Worm (Caenorhabditis elegans) whole organism, L2 larva: Measurements from ENCODE around the gene tag-196.
A peak's percentile ranks its signal among the peaks of the same experiment; 100 is the strongest.

Experiments used
- C34F6.9 ChIP-seq: fragments of 150-350 bp; optimal IDR thresholded peaks from 2 replicates; lab custom pipeline; 2014; ENCODE audit warnings: missing biosample characterization, missing genetic modification characterization
- Y55F3AM.14 ChIP-seq: fragments of 200-800 bp; sonication (Bioruptor generic); optimal IDR thresholded peaks from 2 replicates; lab custom pipeline; 2018; ENCODE audit warnings: mild to moderate bottlenecking, missing genetic modification characterization, missing compliant biosample characterization
- ZK546.5 ChIP-seq: sonication (generic microtip); optimal IDR thresholded peaks from 2 replicates; lab custom pipeline; 2017; ENCODE audit warnings: missing biosample characterization, missing genetic modification characterization
- aly-2 ChIP-seq: fragments of 150-350 bp; optimal IDR thresholded peaks from 2 replicates; lab custom pipeline; 2014; ENCODE audit warnings: missing biosample characterization, missing genetic modification characterization
- ama-1 ChIP-seq: fragments of 150-350 bp; optimal IDR thresholded peaks from 2 replicates; lab custom pipeline; 2018; ENCODE audit warnings: inconsistent platforms
- blmp-1 ChIP-seq: sonication (generic microtip); optimal IDR thresholded peaks from 2 replicates; lab custom pipeline; 2017; ENCODE audit warnings: missing genetic modification characterization, mild to moderate bottlenecking, missing compliant biosample characterization, antibody characterized with exemption, moderate library complexity; ENCODE audit not compliant: insufficient read depth
- ceh-16 ChIP-seq: fragments of 150-350 bp; optimal IDR thresholded peaks from 2 replicates; lab custom pipeline; 2014; ENCODE audit warnings: missing biosample characterization, missing genetic modification characterization
- ceh-82 ChIP-seq: fragments of 150-350 bp; optimal IDR thresholded peaks from 2 replicates; lab custom pipeline; 2014; ENCODE audit warnings: missing biosample characterization, missing genetic modification characterization
- crh-2 ChIP-seq: sonication (generic microtip); optimal IDR thresholded peaks from 2 replicates; lab custom pipeline; 2017; ENCODE audit warnings: missing biosample characterization, missing genetic modification characterization
- egl-27 ChIP-seq: sonication (generic microtip); optimal IDR thresholded peaks from 3 replicates; lab custom pipeline; 2017; ENCODE audit warnings: missing biosample characterization, missing genetic modification reagents, missing genetic modification characterization
- elt-1 ChIP-seq: fragments of 150-350 bp; optimal IDR thresholded peaks from 2 replicates; lab custom pipeline; 2014; ENCODE audit warnings: missing biosample characterization, missing genetic modification characterization
- fos-1 ChIP-seq: fragments of 150-350 bp; optimal IDR thresholded peaks from 2 replicates; lab custom pipeline; 2014; ENCODE audit warnings: missing biosample characterization, missing genetic modification characterization
- gmeb-1 ChIP-seq: fragments of 150-350 bp; optimal IDR thresholded peaks from 2 replicates; lab custom pipeline; 2014; ENCODE audit warnings: missing biosample characterization, missing genetic modification characterization
- lin-11 ChIP-seq: fragments of 150-350 bp; sonication (generic microtip); optimal IDR thresholded peaks from 2 replicates; lab custom pipeline; 2014; ENCODE audit warnings: missing biosample characterization, missing genetic modification characterization, inconsistent platforms, mixed read lengths
- lin-13 ChIP-seq: fragments of 150-350 bp; optimal IDR thresholded peaks from 2 replicates; lab custom pipeline; 2014; ENCODE audit warnings: missing biosample characterization, missing genetic modification reagents, missing genetic modification characterization
- lin-39 ChIP-seq: fragments of 150-350 bp; optimal IDR thresholded peaks from 2 replicates; lab custom pipeline; 2014; ENCODE audit warnings: missing biosample characterization, missing genetic modification reagents, missing genetic modification characterization
- mab-5 ChIP-seq: fragments of 150-350 bp; optimal IDR thresholded peaks from 2 replicates; lab custom pipeline; 2014; ENCODE audit warnings: missing biosample characterization, missing genetic modification characterization
- mbf-1 ChIP-seq: sonication (generic microtip); optimal IDR thresholded peaks from 2 replicates; lab custom pipeline; 2017; ENCODE audit warnings: missing biosample characterization, missing genetic modification characterization
- mdl-1 ChIP-seq, 2 experiments: fragments of 150-350 bp in 1 of 2; sonication (generic microtip) in 1 of 2; optimal IDR thresholded peaks; 2 replicates each; lab custom pipeline; 2017; ENCODE audit warnings: missing biosample characterization in 2 of 2, missing genetic modification characterization in 2 of 2
- nhr-10 ChIP-seq: sonication (generic microtip); optimal IDR thresholded peaks from 2 replicates; lab custom pipeline; 2017; ENCODE audit warnings: missing biosample characterization, missing genetic modification characterization
- nhr-11 ChIP-seq: fragments of 150-350 bp; optimal IDR thresholded peaks from 2 replicates; lab custom pipeline; 2014; ENCODE audit warnings: missing biosample characterization, missing genetic modification characterization
- nhr-12 ChIP-seq: fragments of 150-350 bp; optimal IDR thresholded peaks from 2 replicates; lab custom pipeline; 2014; ENCODE audit warnings: missing biosample characterization, missing genetic modification characterization
- nhr-129 ChIP-seq: fragments of 150-350 bp; optimal IDR thresholded peaks from 2 replicates; lab custom pipeline; 2014; ENCODE audit warnings: missing biosample characterization, missing genetic modification characterization
- nhr-21 ChIP-seq: fragments of 150-350 bp; optimal IDR thresholded peaks from 2 replicates; lab custom pipeline; 2014; ENCODE audit warnings: missing biosample characterization, missing genetic modification characterization
- nhr-25 ChIP-seq: fragments of 150-350 bp; sonication (generic microtip); optimal IDR thresholded peaks from 3 replicates; lab custom pipeline; 2014; ENCODE audit warnings: missing biosample characterization, missing genetic modification characterization
- nhr-6 ChIP-seq: fragments of 150-350 bp; optimal IDR thresholded peaks from 2 replicates; lab custom pipeline; 2014; ENCODE audit warnings: missing biosample characterization, missing genetic modification characterization
- nhr-77 ChIP-seq: fragments of 150-350 bp; optimal IDR thresholded peaks from 2 replicates; lab custom pipeline; 2014; ENCODE audit warnings: missing biosample characterization, missing genetic modification characterization
- peb-1 ChIP-seq: fragments of 150-350 bp; optimal IDR thresholded peaks from 2 replicates; lab custom pipeline; 2014; ENCODE audit warnings: missing biosample characterization, missing genetic modification characterization
- sem-4 ChIP-seq: fragments of 150-350 bp; optimal IDR thresholded peaks from 2 replicates; lab custom pipeline; 2014; ENCODE audit warnings: missing biosample characterization, missing genetic modification reagents, missing genetic modification characterization
- sma-3 ChIP-seq: sonication (generic microtip); optimal IDR thresholded peaks from 2 replicates; lab custom pipeline; 2016; ENCODE audit warnings: missing genetic modification reagents, missing genetic modification characterization, missing compliant biosample characterization
- sma-9 ChIP-seq, 2 experiments: fragments of 150-350 bp in 1 of 2; sonication (generic microtip) in 1 of 2; optimal IDR thresholded peaks; 2 replicates each; lab custom pipeline; 2014 to 2016; ENCODE audit warnings: missing genetic modification characterization in 2 of 2, mild to moderate bottlenecking in 1 of 2, missing biosample characterization in 1 of 2, missing compliant biosample characterization in 1 of 2, missing genetic modification reagents in 1 of 2, moderate library complexity in 1 of 2
- snpc-4 ChIP-seq: fragments of 150-350 bp; optimal IDR thresholded peaks from 2 replicates; lab custom pipeline; 2014; ENCODE audit warnings: missing biosample characterization, missing genetic modification characterization
- unc-39 ChIP-seq: fragments of 150-350 bp; optimal IDR thresholded peaks from 2 replicates; lab custom pipeline; 2014; ENCODE audit warnings: missing biosample characterization, missing genetic modification characterization
- unc-55 ChIP-seq: fragments of 150-350 bp; sonication (generic microtip); optimal IDR thresholded peaks from 3 replicates; lab custom pipeline; 2014; ENCODE audit warnings: missing biosample characterization, missing genetic modification reagents, missing genetic modification characterization
- zag-1 ChIP-seq: fragments of 150-350 bp; optimal IDR thresholded peaks from 2 replicates; lab custom pipeline; 2014; ENCODE audit warnings: missing biosample characterization, missing genetic modification characterization
- ztf-1 ChIP-seq: fragments of 200-800 bp; sonication (Bioruptor generic); conservative IDR thresholded peaks from 2 replicates; pipeline ENCODE4 v1.3.6; 2022; ENCODE audit warnings: missing genetic modification characterization, missing compliant biosample characterization
- ztf-11 ChIP-seq: sonication (generic microtip); optimal IDR thresholded peaks from 2 replicates; lab custom pipeline; 2017; ENCODE audit warnings: missing biosample characterization, missing genetic modification characterization
- ztf-4 ChIP-seq: fragments of 150-350 bp; optimal IDR thresholded peaks from 2 replicates; lab custom pipeline; 2014; ENCODE audit warnings: missing biosample characterization, missing genetic modification characterization

The tag-196 gene

DNA sequence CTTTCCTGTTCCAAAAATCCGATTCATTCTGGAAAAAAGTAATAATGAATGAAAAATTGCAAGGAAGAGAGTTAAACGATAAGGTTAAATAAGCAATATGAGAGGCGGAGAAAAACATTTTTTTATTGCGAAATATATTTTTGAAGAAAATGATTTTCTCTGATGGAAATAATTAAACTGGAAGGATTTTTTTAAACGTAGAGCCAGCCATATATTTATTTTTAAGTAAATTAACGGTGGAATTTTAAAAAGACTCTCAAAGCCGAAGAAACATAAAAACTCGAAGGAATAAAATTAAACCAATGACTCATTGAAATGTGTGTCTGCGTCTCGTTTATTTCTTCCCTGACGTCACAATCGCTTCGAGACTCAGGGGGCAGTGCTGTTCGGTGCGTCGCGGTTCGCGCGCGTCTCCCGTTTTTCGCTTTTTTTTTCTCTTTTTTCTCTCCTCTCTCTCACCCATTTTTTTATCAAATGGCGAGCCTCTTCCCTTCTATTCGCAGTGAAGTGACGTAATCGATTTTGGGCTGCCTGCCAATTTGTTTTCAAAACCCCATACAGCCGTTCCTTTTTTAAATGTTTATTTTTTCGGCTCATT lies 11.5 kb downstream of the tag-196 start, which contains the start of gene vps-60 (continued):
- TF ChIP-seq nhr-129 (tag; lab: Kevin White, UChicago) (peak; percentile 92), nhr-10 (tag; lab: Kevin White, UChicago) (peak; percentile 20), Y55F3AM.14 (GFP tag; lab: Kevin White, UChicago) (peak; percentile 75), mbf-1 (tag; lab: Kevin White, UChicago) (no peak), C34F6.9 (tag; lab: Kevin White, UChicago) (peak; percentile 98), fos-1 (tag; lab: Kevin White, UChicago) (peak; percentile 100), ztf-4 (tag; lab: Kevin White, UChicago) (peak; percentile 90), mdl-1 (tag; optimal IDR thresholded peaks at IDR 0.05; lab: Kevin White, UChicago) (peak; percentile 29 to 72), ztf-11 (tag; lab: Kevin White, UChicago) (no peak), nhr-11 (tag; lab: Kevin White, UChicago) (no peak), ceh-82 (tag; lab: Kevin White, UChicago) (no peak), nhr-77 (no peak), elt-1 (tag; lab: Kevin White, UChicago) (no peak), unc-55 (GFP tag; lab: Kevin White, UChicago) (peak; percentile 99), lin-11 (peak; percentile 91), mab-5 (tag; lab: Kevin White, UChicago) (peak; percentile 85), sem-4 (tag; lab: Kevin White, UChicago) (peak; percentile 90), nhr-12 (tag; lab: Kevin White, UChicago) (no peak), egl-27 (tag; lab: Kevin White, UChicago) (peak; percentile 71), ama-1 (peak; percentile 64)

DNA sequence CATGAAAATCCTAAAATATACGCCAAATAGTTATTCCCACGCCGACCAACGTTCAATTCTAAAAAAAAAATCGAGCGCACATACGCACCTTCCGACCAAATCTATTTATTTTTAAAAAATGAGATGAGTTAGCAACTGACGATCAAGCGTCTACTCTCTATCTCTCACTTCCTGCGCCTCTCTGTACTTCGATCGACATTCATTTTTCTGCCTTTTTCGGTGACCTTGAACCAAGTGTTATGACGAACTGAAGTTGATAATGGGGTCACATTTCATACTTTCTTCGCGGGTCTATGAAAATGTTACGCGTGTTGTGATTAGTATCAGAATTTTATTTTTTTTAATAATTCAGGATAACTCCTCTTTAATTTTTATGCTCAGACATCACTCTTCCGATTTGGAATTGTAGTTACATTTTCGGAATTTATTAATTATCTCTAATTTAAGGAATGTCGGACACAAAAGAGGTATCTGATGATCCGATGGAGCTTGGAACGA lies 12.7 kb downstream of the tag-196 start, which contains the start of gene smk-1:
TSS of gene smk-1 (plus strand) at position 448 of the 498 bp plus-strand sequence.
- peak; percentile 82 for TF ChIP-seq nhr-25 (tag; lab: Kevin White, UChicago)
- peak; percentile 50 for TF ChIP-seq fos-1 (tag; lab: Kevin White, UChicago)
- no peak for TF ChIP-seq ZK546.5
- peak; percentile 27 for TF ChIP-seq crh-2 (tag; lab: Kevin White, UChicago)
- no peak for TF ChIP-seq unc-39 (tag; lab: Kevin White, UChicago)
- no peak for TF ChIP-seq nhr-6
- no peak for TF ChIP-seq mdl-1 (tag; optimal IDR thresholded peaks at IDR 0.05; lab: Kevin White, UChicago)
- peak; percentile 39 for TF ChIP-seq sma-3 (GFP tag; lab: Kevin White, UChicago)
- TF ChIP-seq C34F6.9 (tag; lab: Kevin White, UChicago) = peak; percentile 22
- TF ChIP-seq sma-9 (GFP tag; optimal IDR thresholded peaks at IDR 0.05; lab: Kevin White, UChicago) = peak; percentile 67
- TF ChIP-seq sma-9 (tag; optimal IDR thresholded peaks at IDR 0.05; lab: Kevin White, UChicago) = no peak
- peak; percentile 22 for TF ChIP-seq blmp-1
- TF ChIP-seq sem-4 (tag; lab: Kevin White, UChicago) = peak; percentile 17
- TF ChIP-seq gmeb-1 (tag; lab: Kevin White, UChicago) = peak; percentile 26
- TF ChIP-seq nhr-21 (tag; lab: Kevin White, UChicago) = peak; percentile 49
- TF ChIP-seq ztf-4 (tag; lab: Kevin White, UChicago) = peak; percentile 41

DNA sequence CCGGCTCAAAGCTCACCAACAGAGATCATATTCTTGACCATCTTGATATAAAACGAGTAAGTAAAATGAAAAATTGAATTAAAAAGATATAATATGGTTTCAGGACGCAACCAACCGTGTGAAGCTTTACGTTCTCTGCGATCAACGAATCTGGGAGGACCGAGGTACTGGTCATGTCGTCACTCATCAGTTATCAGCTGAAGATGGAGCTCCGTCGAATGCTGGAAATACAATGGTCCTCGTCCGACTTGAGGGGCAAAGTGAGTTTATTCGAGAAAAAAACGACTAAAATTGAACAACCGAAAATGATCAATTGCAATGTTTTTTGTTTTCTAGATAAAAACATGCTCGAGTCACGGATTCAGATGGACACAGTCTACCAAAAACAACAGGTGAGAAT lies 13.8 kb downstream of the tag-196 start:
- no peak for TF ChIP-seq lin-13
- no peak for TF ChIP-seq nhr-77
- TF ChIP-seq ceh-16 = no peak
- TF ChIP-seq fos-1 (tag; lab: Kevin White, UChicago) = no peak
- no peak for TF ChIP-seq ztf-11 (tag; lab: Kevin White, UChicago)
- TF ChIP-seq nhr-21 (tag; lab: Kevin White, UChicago) = no peak
- no peak for TF ChIP-seq zag-1 (tag; lab: Kevin White, UChicago)
- no peak for TF ChIP-seq aly-2 (tag; lab: Kevin White, UChicago)
- no peak for TF ChIP-seq egl-27 (tag; lab: Kevin White, UChicago)
- TF ChIP-seq lin-39 = no peak
- TF ChIP-seq peb-1 = no peak
- TF ChIP-seq nhr-10 (tag; lab: Kevin White, UChicago) = no peak
- no peak for TF ChIP-seq C34F6.9 (tag; lab: Kevin White, UChicago)
- no peak for TF ChIP-seq snpc-4
- no peak for TF ChIP-seq nhr-129 (tag; lab: Kevin White, UChicago)
- TF ChIP-seq gmeb-1 (tag; lab: Kevin White, UChicago) = no peak
- TF ChIP-seq ztf-1 (GFP tag; lab: Robert Waterston, UW) = no peak
- TF ChIP-seq, all 48 proteins: peak for 0
